Fruit fly (Drosophila melanogaster) whole organism, embryonic: ENCODE data around the gene BRWD3.

Source experiments
- ATbp ChIP-seq: fragments of 200-800 bp; sonication (Bioruptor generic); optimal IDR thresholded peaks from 2 replicates; lab custom pipeline; 2017; ENCODE audit warnings: missing biosample characterization, mild to moderate bottlenecking, missing genetic modification characterization, missing genetic modification reagents
- BtbVII ChIP-seq: fragments of 200-800 bp; sonication (Bioruptor generic); optimal IDR thresholded peaks from 3 replicates; lab custom pipeline; 2017; ENCODE audit warnings: missing biosample characterization, mild to moderate bottlenecking, missing genetic modification characterization
- CG10147 ChIP-seq: fragments of 200-800 bp; sonication (Bioruptor generic); optimal IDR thresholded peaks from 2 replicates; lab custom pipeline; 2019; ENCODE audit warnings: missing biosample characterization, mild to moderate bottlenecking, missing genetic modification characterization, moderate library complexity
- CG10543 ChIP-seq: fragments of 200-800 bp; sonication (Bioruptor generic); optimal IDR thresholded peaks from 3 replicates; lab custom pipeline; 2017; ENCODE audit warnings: missing biosample characterization, mild to moderate bottlenecking, missing genetic modification characterization, moderate library complexity
- CG12236 ChIP-seq: fragments of 200-800 bp; sonication (Bioruptor generic); optimal IDR thresholded peaks from 2 replicates; lab custom pipeline; 2016; ENCODE audit warnings: missing biosample characterization, missing genetic modification characterization
- CG12299 ChIP-seq: fragments of 200-800 bp; sonication (Bioruptor generic); optimal IDR thresholded peaks from 2 replicates; lab custom pipeline; 2018; ENCODE audit warnings: missing biosample characterization, mild to moderate bottlenecking, missing genetic modification characterization
- CG1233 ChIP-seq: fragments of 200-800 bp; sonication (Bioruptor generic); optimal IDR thresholded peaks from 4 replicates; lab custom pipeline; 2018; ENCODE audit warnings: missing biosample characterization, mild to moderate bottlenecking, missing genetic modification characterization
- CG13296 ChIP-seq: fragments of 200-800 bp; sonication (Bioruptor generic); optimal IDR thresholded peaks from 3 replicates; lab custom pipeline; 2018; ENCODE audit warnings: missing biosample characterization, mild to moderate bottlenecking, missing genetic modification characterization
- CG14667 ChIP-seq: fragments of 200-800 bp; sonication (Bioruptor generic); IDR thresholded peaks from 2 replicates; pipeline ENCODE4 v1.3.6; 2022; ENCODE audit warnings: missing biosample characterization, missing genetic modification characterization
- CG17359 ChIP-seq: fragments of 200-800 bp; sonication (Bioruptor generic); optimal IDR thresholded peaks from 3 replicates; lab custom pipeline; 2018; ENCODE audit warnings: missing biosample characterization, mild to moderate bottlenecking, missing genetic modification characterization, moderate library complexity
- CG2129 ChIP-seq: fragments of 200-800 bp; sonication (Bioruptor generic); IDR thresholded peaks from 2 replicates; pipeline ENCODE4 v1.3.6; 2022; ENCODE audit warnings: missing biosample characterization, missing genetic modification characterization; ENCODE audit not compliant: partially characterized antibody
- CG5180 ChIP-seq: fragments of 200-800 bp; sonication (Bioruptor generic); optimal IDR thresholded peaks from 3 replicates; lab custom pipeline; 2017; ENCODE audit warnings: missing biosample characterization, missing genetic modification characterization, mild to moderate bottlenecking, moderate library complexity, missing genetic modification reagents
- CG5953 ChIP-seq: fragments of 200-800 bp; sonication (Bioruptor generic); IDR thresholded peaks from 2 replicates; pipeline ENCODE4 v1.3.6; 2022; ENCODE audit warnings: missing biosample characterization, missing genetic modification characterization
- CG6683 ChIP-seq: fragments of 200-800 bp; sonication (Bioruptor generic); optimal IDR thresholded peaks from 2 replicates; lab custom pipeline; 2017; ENCODE audit warnings: missing biosample characterization, mild to moderate bottlenecking, missing genetic modification characterization, missing genetic modification reagents
- CG7357 ChIP-seq: fragments of 200-800 bp; sonication (Bioruptor generic); IDR thresholded peaks from 3 replicates; pipeline ENCODE4 v1.3.6; 2022; ENCODE audit warnings: missing biosample characterization, missing genetic modification characterization
- CG7963 ChIP-seq: fragments of 200-800 bp; sonication (Bioruptor generic); IDR thresholded peaks from 3 replicates; pipeline ENCODE4 v1.3.6; 2022; ENCODE audit warnings: missing biosample characterization, missing genetic modification characterization; ENCODE audit not compliant: partially characterized antibody
- CG8290 ChIP-seq, 3 experiments: fragments of 200-800 bp; sonication (Bioruptor generic); optimal IDR thresholded peaks; 2 replicates each; lab custom pipeline; 2016 to 2019; ENCODE audit warnings: missing biosample characterization in 3 of 3, missing genetic modification characterization in 3 of 3, mild to moderate bottlenecking in 2 of 3, moderate library complexity in 1 of 3
- CG9727 ChIP-seq: fragments of 200-800 bp; sonication (Bioruptor generic); optimal IDR thresholded peaks from 3 replicates; lab custom pipeline; 2017; ENCODE audit warnings: missing biosample characterization, mild to moderate bottlenecking, missing genetic modification characterization
- CG9876 ChIP-seq: fragments of 200-800 bp; sonication (Bioruptor generic); optimal IDR thresholded peaks from 2 replicates; lab custom pipeline; 2016; ENCODE audit warnings: missing biosample characterization, missing genetic modification characterization
- CHES-1-like ChIP-seq: fragments of 200-800 bp; sonication (Bioruptor generic); optimal IDR thresholded peaks from 2 replicates; lab custom pipeline; 2016; ENCODE audit warnings: missing biosample characterization, missing genetic modification characterization
- Camta ChIP-seq: fragments of 200-800 bp; sonication (Bioruptor generic); optimal IDR thresholded peaks from 2 replicates; lab custom pipeline; 2016; ENCODE audit warnings: missing biosample characterization, missing genetic modification characterization
- CkIIα-i1 ChIP-seq: fragments of 200-800 bp; sonication (Bioruptor generic); IDR thresholded peaks from 2 replicates; pipeline ENCODE4 v1.3.6; 2022; ENCODE audit warnings: missing biosample characterization, missing genetic modification characterization
- D19A ChIP-seq: fragments of 200-800 bp; optimal IDR thresholded peaks from 3 replicates; lab custom pipeline; 2019; ENCODE audit warnings: missing biosample characterization, mild to moderate bottlenecking, missing genetic modification characterization, moderate library complexity
- Dbx ChIP-seq: fragments of 200-800 bp; sonication (Bioruptor generic); IDR thresholded peaks from 3 replicates; pipeline ENCODE4 v1.3.6; 2022; ENCODE audit warnings: missing biosample characterization, missing genetic modification characterization
- E2f2 ChIP-seq: fragments of 200-800 bp; sonication (Bioruptor generic); IDR thresholded peaks from 2 replicates; pipeline ENCODE4 v1.3.6; 2022; ENCODE audit warnings: missing biosample characterization, missing genetic modification characterization
- H15 ChIP-seq: fragments of 200-800 bp; sonication (Bioruptor generic); IDR thresholded peaks from 3 replicates; pipeline ENCODE4 v1.3.6; 2022; ENCODE audit warnings: missing biosample characterization, missing genetic modification characterization
- Hmx ChIP-seq: fragments of 200-800 bp; sonication (Bioruptor generic); optimal IDR thresholded peaks from 2 replicates; lab custom pipeline; 2016; ENCODE audit warnings: missing biosample characterization, missing genetic modification characterization
- Hr39 ChIP-seq: fragments of >200 bp; optimal IDR thresholded peaks from 2 replicates; lab custom pipeline; 2017
- NFAT ChIP-seq: fragments of 200-800 bp; sonication (Bioruptor generic); IDR thresholded peaks from 2 replicates; pipeline ENCODE4 v1.3.6; 2022; ENCODE audit warnings: missing biosample characterization, missing genetic modification characterization
- Nf-YA ChIP-seq: fragments of 200-800 bp; sonication (Bioruptor generic); IDR thresholded peaks from 2 replicates; pipeline ENCODE4 v1.3.6; 2022; ENCODE audit warnings: missing biosample characterization, missing genetic modification characterization
- NfI ChIP-seq: fragments of 200-800 bp; sonication (Bioruptor generic); optimal IDR thresholded peaks from 3 replicates; lab custom pipeline; 2018; ENCODE audit warnings: missing biosample characterization, mild to moderate bottlenecking, missing genetic modification characterization, moderate library complexity
- Usf ChIP-seq: fragments of 200-800 bp; sonication (Bioruptor generic); optimal IDR thresholded peaks from 2 replicates; lab custom pipeline; 2017; ENCODE audit warnings: missing genotype, missing biosample characterization, missing genetic modification characterization
- aop ChIP-seq: fragments of 200-800 bp; sonication (Bioruptor generic); IDR thresholded peaks from 2 replicates; pipeline ENCODE4 v1.3.6; 2022; ENCODE audit warnings: missing biosample characterization, missing genetic modification characterization
- btn ChIP-seq: fragments of 200-800 bp; sonication (Bioruptor generic); optimal IDR thresholded peaks from 2 replicates; lab custom pipeline; 2016; ENCODE audit warnings: missing biosample characterization, missing genetic modification characterization
- chinmo ChIP-seq: fragments of 200-800 bp; sonication (Bioruptor generic); IDR thresholded peaks from 4 replicates; pipeline ENCODE4 v1.3.6; 2022; ENCODE audit warnings: missing biosample characterization, missing genetic modification characterization; ENCODE audit not compliant: partially characterized antibody
- da ChIP-seq: fragments of 200-800 bp; sonication (Bioruptor generic); optimal IDR thresholded peaks from 2 replicates; lab custom pipeline; 2016; ENCODE audit warnings: missing biosample characterization, missing genetic modification characterization
- danr ChIP-seq: fragments of 200-800 bp; sonication (Bioruptor generic); IDR thresholded peaks from 2 replicates; pipeline ENCODE4 v1.3.6; 2022; ENCODE audit warnings: missing biosample characterization, missing genetic modification characterization
- dm ChIP-seq: fragments of 200-800 bp; sonication (Bioruptor generic); optimal IDR thresholded peaks from 3 replicates; lab custom pipeline; 2016; ENCODE audit warnings: missing biosample characterization, missing genetic modification characterization
- gce ChIP-seq: fragments of 200-800 bp; sonication (Bioruptor generic); IDR thresholded peaks from 3 replicates; pipeline ENCODE4 v1.3.6; 2022; ENCODE audit warnings: missing biosample characterization, missing genetic modification characterization
- gcm ChIP-seq: fragments of 200-800 bp; sonication (Bioruptor generic); optimal IDR thresholded peaks from 2 replicates; lab custom pipeline; 2019; ENCODE audit warnings: missing biosample characterization, mild to moderate bottlenecking, missing genetic modification characterization, moderate library complexity
- h ChIP-seq: fragments of >200 bp; optimal IDR thresholded peaks from 2 replicates; lab custom pipeline; 2017
- lbe ChIP-seq: fragments of 200-800 bp; sonication (Bioruptor generic); optimal IDR thresholded peaks from 2 replicates; lab custom pipeline; 2016; ENCODE audit warnings: missing biosample characterization, mild to moderate bottlenecking, missing genetic modification characterization
- lov ChIP-seq, 2 experiments: fragments of 200-800 bp in 1 of 2; fragments of >200 bp in 1 of 2; sonication (Bioruptor generic) in 1 of 2; IDR thresholded peaks in 1 of 2; optimal IDR thresholded peaks in 1 of 2; 2 replicates in 1 of 2; 3 replicates in 1 of 2; pipeline versions ENCODE4 v1.3.6 to Lab custom; 2017 to 2022; ENCODE audit warnings: missing biosample characterization in 1 of 2, missing genetic modification characterization in 1 of 2
- oc ChIP-seq: fragments of 200-800 bp; sonication (Bioruptor generic); optimal IDR thresholded peaks from 2 replicates; lab custom pipeline; 2018; ENCODE audit warnings: missing biosample characterization, mild to moderate bottlenecking, missing genetic modification characterization, moderate library complexity
- slou ChIP-seq: fragments of 200-800 bp; sonication (Bioruptor generic); optimal IDR thresholded peaks from 3 replicates; lab custom pipeline; 2016; ENCODE audit warnings: missing biosample characterization, missing genetic modification characterization
- sr ChIP-seq: fragments of 200-800 bp; sonication (Bioruptor generic); IDR thresholded peaks from 3 replicates; pipeline ENCODE4 v1.3.6; 2022; ENCODE audit warnings: missing biosample characterization, missing genetic modification characterization
- ssp ChIP-seq: fragments of 200-800 bp; sonication (Bioruptor generic); IDR thresholded peaks from 2 replicates; pipeline ENCODE4 v1.3.6; 2022; ENCODE audit warnings: missing biosample characterization, missing genetic modification characterization
- trh ChIP-seq: fragments of 200-800 bp; sonication (Bioruptor generic); optimal IDR thresholded peaks from 2 replicates; lab custom pipeline; 2016; ENCODE audit warnings: missing biosample characterization, missing genetic modification characterization

Gene BRWD3

dm6 chr3R:24276104-24277008, 42.4 kb upstream of the BRWD3 start, which contains the start of gene Orct (continued):
- TF ChIP-seq trh (GFP tag; lab: Kevin White, UChicago) (no peak), CG13296 (peak; percentile 71), BtbVII (peak; percentile 85), lbe (GFP tag; lab: Kevin White, UChicago) (no peak), Hmx (GFP tag; lab: Kevin White, UChicago) (peak; percentile 55), CG14667 (peak; percentile 19; the same call in 1 of the 2 replicates), CG5953 (no peak), ssp (GFP tag; lab: Robert Waterston, UW) (peak; percentile 33; the same call in 1 of the 2 replicates), slou (GFP tag; lab: Kevin White, UChicago) (no peak), Dbx (GFP tag; lab: Robert Waterston, UW) (peak; percentile 75; the same call in 2 of the 3 replicates), NfI (GFP tag; lab: Kevin White, UChicago) (peak; percentile 75), H15 (GFP tag; lab: Robert Waterston, UW) (no peak), CG7963 (no peak), Nf-YA (no peak; the same call in 1 of the 2 replicates), gcm (GFP tag; lab: Kevin White, UChicago) (peak; percentile 71), CG8290 (GFP tag; optimal IDR thresholded peaks at IDR 0.05; lab: Kevin White, UChicago) (no peak), CG8290 (tag; optimal IDR thresholded peaks at IDR 0.05; lab: Kevin White, UChicago) (peak in 1 of 2 experiments; percentile 60), dm (GFP tag; lab: Kevin White, UChicago) (peak; percentile 68), danr (GFP tag; lab: Robert Waterston, UW) (no peak), Hr39 (lab: Kevin White, UChicago) (no peak), Usf (GFP tag; lab: Kevin White, UChicago) (peak; percentile 75), oc (tag; lab: Kevin White, UChicago) (peak; percentile 60), aop (GFP tag; lab: Robert Waterston, UW) (no peak), CG9727 (peak; percentile 86), CG17359 (tag; lab: Kevin White, UChicago) (peak; percentile 66), CG10543 (GFP tag; lab: Kevin White, UChicago) (peak; percentile 92), CG12236 (GFP tag; lab: Kevin White, UChicago) (no peak), ATbp (GFP tag; lab: Kevin White, UChicago) (peak; percentile 62), CG10147 (GFP tag; lab: Kevin White, UChicago) (peak; percentile 86), CG9876 (GFP tag; lab: Kevin White, UChicago) (peak; percentile 37), CG12299 (tag; lab: Kevin White, UChicago) (peak; percentile 71), CG5180 (GFP tag; lab: Kevin White, UChicago) (peak; percentile 54), CG2129 (no peak), CG6683 (GFP tag; lab: Kevin White, UChicago) (peak; percentile 61), CHES-1-like (GFP tag; lab: Kevin White, UChicago) (peak; percentile 62), D19A (tag; lab: Kevin White, UChicago) (peak; percentile 85), gce (GFP tag; lab: Robert Waterston, UW) (no peak), sr (GFP tag; lab: Robert Waterston, UW) (no peak), lov (optimal IDR thresholded peaks at IDR 0.05; lab: Kevin White, UChicago) (no peak), lov (GFP tag; IDR thresholded peaks at IDR 0.05; lab: Robert Waterston, UW) (0 out of 3 replicates have a peak, but pooled peaks have one; percentile 7), chinmo (GFP tag; lab: Robert Waterston, UW) (no peak), h (no peak), Camta (GFP tag; lab: Kevin White, UChicago) (peak; percentile 55), CG1233 (peak; percentile 79), NFAT (GFP tag; lab: Robert Waterston, UW) (peak; percentile 49), E2f2 (peak; percentile 46; the same call in 1 of the 2 replicates), CkIIα-i1 (GFP tag; lab: Robert Waterston, UW) (no peak), btn (no peak), CG7357 (0 out of 3 replicates have a peak, but pooled peaks have one; percentile 42), da (GFP tag; lab: Kevin White, UChicago) (peak; percentile 38)
